Worm (Caenorhabditis elegans) whole organism, midembryonic: Measurements from ENCODE around the gene lrr-1.

Experiments used
- klf-2 ChIP-seq: fragments of 200-800 bp; sonication (Bioruptor generic); conservative IDR thresholded peaks from 2 replicates; pipeline ENCODE4 v1.3.6; 2022; ENCODE audit warnings: missing genetic modification reagents, missing genetic modification characterization, missing compliant biosample characterization
- tab-1 ChIP-seq: fragments of 200-800 bp; sonication (Bioruptor generic); IDR thresholded peaks from 2 replicates; pipeline ENCODE4 v1.3.6; 2022; ENCODE audit warnings: missing genetic modification characterization, missing compliant biosample characterization
- ztf-29 ChIP-seq: fragments of 200-800 bp; sonication (Bioruptor generic); IDR thresholded peaks from 2 replicates; pipeline ENCODE4 v1.3.6; 2022; ENCODE audit warnings: missing genetic modification reagents, missing genetic modification characterization, missing compliant biosample characterization

ce11 chrII:5008033-5008432 lies 28.2 kb downstream of the lrr-1 start, which contains the start of gene F59A6.3:
- no peak for TF ChIP-seq klf-2
- no peak for TF ChIP-seq ztf-29 (GFP tag; lab: Robert Waterston, UW)
- TF ChIP-seq tab-1 (GFP tag; lab: Robert Waterston, UW) = no peak
